Worm (Caenorhabditis elegans) whole organism, young adult: ENCODE measurements around the gene F35E8.1.

Source experiments
- ama-1 ChIP-seq, 3 experiments: fragments of 150-350 bp in 1 of 3; sonication (generic microtip) in 2 of 3; optimal IDR thresholded peaks; 2 replicates each; lab custom pipeline; 2014 to 2018; ENCODE audit warnings: missing biosample characterization in 2 of 3, missing genetic modification characterization in 2 of 3, missing genetic modification reagents in 2 of 3
- unc-62 ChIP-seq: fragments of 150-350 bp; optimal IDR thresholded peaks from 2 replicates; lab custom pipeline; 2014; ENCODE audit warnings: missing biosample characterization, missing genetic modification reagents, missing genetic modification characterization

DNA sequence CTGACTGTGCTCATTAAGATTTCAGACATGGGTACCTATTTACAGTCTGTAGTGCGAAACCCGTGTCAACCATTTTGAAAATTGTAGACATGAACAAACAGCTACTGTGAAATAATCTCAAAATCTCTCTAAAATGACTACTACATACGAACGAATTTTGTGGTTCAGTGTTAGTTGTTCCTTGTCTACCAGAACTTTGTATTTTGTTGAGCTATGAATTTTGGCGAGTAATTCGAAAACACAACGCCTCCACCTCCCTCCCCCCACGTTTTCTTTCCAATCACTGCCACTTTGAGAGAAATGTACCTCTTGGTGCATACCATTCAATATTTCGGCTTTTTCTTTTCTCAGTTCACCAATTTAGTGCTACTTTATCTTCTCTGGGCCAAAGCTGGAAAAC lies 12.7 kb downstream of the F35E8.1 start, which contains the start of gene T06C12.11:
- TF ChIP-seq unc-62 (GFP tag; lab: Kevin White, UChicago) (no peak), ama-1 (optimal IDR thresholded peaks at IDR 0.05; lab: Kevin White, UChicago) (no peak), ama-1 (GFP tag; optimal IDR thresholded peaks at IDR 0.05; lab: Kevin White, UChicago) (no peak)
